Comparison of ENCODE assay signal across 2 worm cellular contexts in the genomic region with DNA sequence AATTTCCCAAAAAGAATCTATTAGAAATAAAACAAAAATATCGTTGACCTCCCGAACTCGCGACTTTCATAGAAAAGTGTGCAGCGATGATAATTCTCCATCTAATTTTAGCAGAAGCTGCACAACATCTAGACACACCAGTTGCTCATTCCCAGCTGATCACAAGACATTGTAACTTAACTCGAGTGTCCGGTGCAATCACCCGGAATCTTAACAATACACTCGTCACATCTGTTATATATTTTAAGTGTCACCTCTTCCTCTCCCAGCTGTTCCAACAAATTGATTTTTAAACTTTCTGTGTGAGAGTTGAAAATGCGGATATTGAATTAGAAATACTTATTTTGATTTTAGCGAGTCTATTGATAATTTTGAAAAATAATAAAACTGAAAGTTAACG.
A peak's percentile ranks its signal among the peaks of the same experiment; 100 is the strongest.
TF ChIP-seq lines count a peak whose summit lies in the region.

No protein-coding gene starts in this region.

TF ChIP-seq in whole organism, L1 larva, 84 proteins besides CTCF, POLR2A, EP300 and RAD21:
- TF ChIP-seq sox-4 (tag; optimal IDR thresholded peaks at IDR 0.05; lab: Kevin White, UChicago): no peak
- TF ChIP-seq C16A3.4 (tag; optimal IDR thresholded peaks at IDR 0.05; lab: Kevin White, UChicago): no peak
- no peak for TF ChIP-seq ceh-88 (GFP tag; IDR thresholded peaks at IDR 0.05; lab: Robert Waterston, UW)
- TF ChIP-seq nhr-85 (tag; lab: Kevin White, UChicago): no peak
- TF ChIP-seq ces-1 (GFP tag; optimal IDR thresholded peaks at IDR 0.05; lab: Kevin White, UChicago): no peak
- peak; percentile 75 for TF ChIP-seq dsc-1 (tag; optimal IDR thresholded peaks at IDR 0.05; lab: Kevin White, UChicago)
- TF ChIP-seq rnt-1 (tag; optimal IDR thresholded peaks at IDR 0.05; lab: Kevin White, UChicago): peak; percentile 37
TF ChIP-seq in whole organism, L1 larva: peak in this region for 2.

TF ChIP-seq in whole organism, mixed stage, embryonic, 35 proteins besides CTCF, POLR2A, EP300 and RAD21:
- peak; percentile 85 for TF ChIP-seq hlh-1 (tag; optimal IDR thresholded peaks at IDR 0.05; lab: Kevin White, UChicago)
- no peak for TF ChIP-seq ceh-43 (GFP tag; optimal IDR thresholded peaks at IDR 0.05; lab: Kevin White, UChicago)
TF ChIP-seq in whole organism, mixed stage, embryonic: peak in this region for 1.
